Worm (Caenorhabditis elegans) whole organism, mixed stage, embryonic: ENCODE results near the gene swt-4.

ENCODE experiments used
- ceh-39 ChIP-seq: fragments of 150-350 bp; optimal IDR thresholded peaks from 2 replicates; lab custom pipeline; 2014; ENCODE audit warnings: missing biosample characterization, missing genetic modification characterization
- ceh-83 ChIP-seq: fragments of 200-800 bp; sonication (Bioruptor generic); optimal IDR thresholded peaks from 2 replicates; lab custom pipeline; 2018; ENCODE audit warnings: mild to moderate bottlenecking, missing genetic modification characterization, missing compliant biosample characterization
- ces-1 ChIP-seq: fragments of 150-350 bp; optimal IDR thresholded peaks from 2 replicates; lab custom pipeline; 2014; ENCODE audit warnings: missing biosample characterization, missing genetic modification reagents, missing genetic modification characterization
- elt-1 ChIP-seq: sonication (generic microtip); optimal IDR thresholded peaks from 2 replicates; lab custom pipeline; 2017; ENCODE audit warnings: missing genetic modification characterization, mild to moderate bottlenecking, missing compliant biosample characterization, antibody characterized with exemption, moderate library complexity, borderline replicate concordance; ENCODE audit not compliant: insufficient read depth
- lin-13 ChIP-seq: fragments of 150-350 bp; optimal IDR thresholded peaks from 2 replicates; lab custom pipeline; 2014; ENCODE audit warnings: missing biosample characterization, missing genetic modification characterization
- lsy-2 ChIP-seq: fragments of 150-350 bp; optimal IDR thresholded peaks from 2 replicates; lab custom pipeline; 2014; ENCODE audit warnings: missing biosample characterization, missing genetic modification characterization
- mep-1 ChIP-seq: fragments of 150-350 bp; optimal IDR thresholded peaks from 2 replicates; lab custom pipeline; 2017; ENCODE audit warnings: missing biosample characterization, missing genetic modification reagents, missing genetic modification characterization, inconsistent platforms
- mls-2 ChIP-seq: sonication (generic microtip); optimal IDR thresholded peaks from 2 replicates; lab custom pipeline; 2016; ENCODE audit warnings: mild to moderate bottlenecking, missing genetic modification characterization, moderate library complexity, missing compliant biosample characterization
- nhr-237 ChIP-seq: fragments of 150-350 bp; optimal IDR thresholded peaks from 2 replicates; lab custom pipeline; 2014; ENCODE audit warnings: missing biosample characterization, missing genetic modification characterization
- nhr-76 ChIP-seq: sonication (generic microtip); optimal IDR thresholded peaks from 2 replicates; lab custom pipeline; 2017; ENCODE audit warnings: missing biosample characterization, missing genetic modification characterization
- snpc-4 ChIP-seq: fragments of 150-350 bp; optimal IDR thresholded peaks from 2 replicates; lab custom pipeline; 2014; ENCODE audit warnings: missing biosample characterization, missing genetic modification characterization
- unc-39 ChIP-seq: fragments of 150-350 bp; optimal IDR thresholded peaks from 2 replicates; lab custom pipeline; 2014; ENCODE audit warnings: missing biosample characterization, missing genetic modification characterization
- unc-62 ChIP-seq: fragments of 150-350 bp; optimal IDR thresholded peaks from 2 replicates; lab custom pipeline; 2014; ENCODE audit warnings: missing biosample characterization, missing genetic modification reagents, missing genetic modification characterization
- ztf-11 ChIP-seq: fragments of 150-350 bp; optimal IDR thresholded peaks from 2 replicates; lab custom pipeline; 2014; ENCODE audit warnings: missing biosample characterization, missing genetic modification characterization

DNA sequence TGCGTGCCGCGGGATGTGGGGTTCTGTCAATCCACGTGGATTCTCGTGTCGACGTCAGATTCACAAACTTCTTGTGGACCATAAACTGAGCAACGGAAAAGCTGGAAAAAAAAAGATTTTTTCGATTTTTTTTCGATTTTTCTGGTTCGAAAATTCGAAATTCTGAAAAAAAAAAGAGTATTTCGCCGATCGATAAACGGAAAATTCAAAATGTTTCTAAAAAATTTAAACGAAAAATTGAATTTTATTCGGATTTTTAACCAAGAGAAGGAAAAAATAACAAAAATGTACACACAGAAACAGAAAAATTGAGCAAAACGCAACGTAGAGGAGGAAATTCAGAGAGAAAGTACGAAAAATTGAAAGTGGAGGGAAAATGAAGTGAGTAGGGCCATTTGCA is 32.6 kb downstream of the swt-4 start, which contains the start of gene Y39A1A.3:
- TF ChIP-seq snpc-4 (tag; lab: Kevin White, UChicago): no peak
- TF ChIP-seq unc-39 (tag; lab: Kevin White, UChicago): no peak
- no peak for TF ChIP-seq ceh-83
- TF ChIP-seq lin-13 (tag; lab: Kevin White, UChicago): no peak
- no peak for TF ChIP-seq mep-1
- no peak for TF ChIP-seq mls-2 (tag; lab: Kevin White, UChicago)
- TF ChIP-seq nhr-237 (tag; lab: Kevin White, UChicago): no peak
- TF ChIP-seq ceh-39 (tag; lab: Kevin White, UChicago): no peak
- no peak for TF ChIP-seq ztf-11 (tag; lab: Kevin White, UChicago)
- no peak for TF ChIP-seq lsy-2 (tag; lab: Kevin White, UChicago)
- no peak for TF ChIP-seq ces-1
- TF ChIP-seq elt-1 (tag; lab: Kevin White, UChicago): no peak
- TF ChIP-seq unc-62 (GFP tag; lab: Kevin White, UChicago): no peak
- no peak for TF ChIP-seq nhr-76 (tag; lab: Kevin White, UChicago)
